Worm (Caenorhabditis elegans): ENCODE data around the gene Y48E1B.17.

DNA sequence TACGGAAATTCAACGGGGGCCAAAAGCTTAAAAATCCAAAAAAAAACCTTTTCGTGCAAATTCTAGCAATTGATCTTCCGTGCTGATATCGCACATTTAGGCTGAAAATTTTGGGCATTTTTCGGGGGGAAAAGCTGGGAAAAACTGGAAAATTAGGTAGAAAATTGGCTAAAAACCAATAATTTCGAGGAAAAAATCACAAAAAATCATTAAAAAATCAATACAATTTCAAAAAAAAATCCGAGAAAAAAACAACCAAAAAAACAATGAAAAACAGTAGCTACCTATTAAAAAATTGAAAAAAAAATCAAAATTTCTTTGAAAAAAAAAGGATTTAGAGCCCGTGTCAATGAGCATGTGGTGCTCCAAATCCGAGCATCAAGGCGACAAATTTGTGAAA is 27.0 kb upstream of the Y48E1B.17 start, which contains the start of gene Y48E1B.3:
- TF ChIP-seq elt-3 (tag; optimal IDR thresholded peaks at IDR 0.05) (no peak), snpc-4 (tag; optimal IDR thresholded peaks at IDR 0.05) (no peak), zag-1 (tag; optimal IDR thresholded peaks at IDR 0.05) (no peak), nhr-237 (tag; optimal IDR thresholded peaks at IDR 0.05) (no peak), unc-62 (GFP tag; optimal IDR thresholded peaks at IDR 0.05) (no peak), nhr-6 (tag; optimal IDR thresholded peaks at IDR 0.05) (no peak), ztf-11 (tag; optimal IDR thresholded peaks at IDR 0.05) (no peak), ama-1 (optimal IDR thresholded peaks at IDR 0.05) (no peak), nhr-25 (tag; optimal IDR thresholded peaks at IDR 0.05) (no peak), sma-3 (GFP tag; optimal IDR thresholded peaks at IDR 0.05) (no peak)
